Worm (Caenorhabditis elegans): ENCODE results near the gene M03D4.4.

ce11 chrIV:6112291-6112690 lies 14.8 kb downstream of the M03D4.4 start, which contains the start of gene M03D4.3:
- TF ChIP-seq lin-13 (tag; optimal IDR thresholded peaks at IDR 0.05) (no peak), unc-62 (GFP tag; optimal IDR thresholded peaks at IDR 0.05) (no peak), mep-1 (tag; optimal IDR thresholded peaks at IDR 0.05) (no peak), lin-32 (GFP tag; optimal IDR thresholded peaks at IDR 0.05) (no peak), nhr-28 (tag; optimal IDR thresholded peaks at IDR 0.05) (no peak), sptf-1 (tag; optimal IDR thresholded peaks at IDR 0.05) (no peak), nhr-76 (tag; optimal IDR thresholded peaks at IDR 0.05) (no peak)
